Fruit fly (Drosophila melanogaster) whole organism, prepupa: ENCODE measurements around the gene Slip1.

ENCODE experiments used
- CG10631 ChIP-seq: fragments of 200-800 bp; sonication (Bioruptor generic); optimal IDR thresholded peaks from 2 replicates; lab custom pipeline; 2016; ENCODE audit warnings: missing biosample characterization, missing genetic modification characterization
- CG11902 ChIP-seq: fragments of 200-800 bp; sonication (Bioruptor generic); optimal IDR thresholded peaks from 3 replicates; lab custom pipeline; 2016; ENCODE audit warnings: missing biosample characterization, missing genetic modification characterization
- CG16779 ChIP-seq: fragments of 200-800 bp; sonication (Bioruptor generic); optimal IDR thresholded peaks from 3 replicates; lab custom pipeline; 2017; ENCODE audit warnings: missing biosample characterization, mild to moderate bottlenecking, missing genetic modification characterization
- CG31627 ChIP-seq: fragments of 200-800 bp; sonication (Bioruptor generic); optimal IDR thresholded peaks from 3 replicates; lab custom pipeline; 2016; ENCODE audit warnings: missing biosample characterization, missing genetic modification characterization
- CG6854 ChIP-seq: fragments of 200-800 bp; sonication (Bioruptor generic); optimal IDR thresholded peaks from 2 replicates; lab custom pipeline; 2017; ENCODE audit warnings: missing biosample characterization, mild to moderate bottlenecking, missing genetic modification characterization
- CG7368 ChIP-seq: fragments of 200-800 bp; sonication (Bioruptor generic); optimal IDR thresholded peaks from 3 replicates; lab custom pipeline; 2016; ENCODE audit warnings: missing biosample characterization, missing genetic modification characterization
- Ets21C ChIP-seq: fragments of 200-800 bp; sonication (Bioruptor generic); optimal IDR thresholded peaks from 3 replicates; lab custom pipeline; 2016; ENCODE audit warnings: missing biosample characterization, missing genetic modification characterization
- dsx ChIP-seq: fragments of 200-800 bp; optimal IDR thresholded peaks from 3 replicates; lab custom pipeline; 2019; ENCODE audit warnings: missing biosample characterization, mild to moderate bottlenecking, missing genetic modification characterization, moderate library complexity; ENCODE audit not compliant: poor library complexity, severe bottlenecking
- fd59A ChIP-seq: fragments of 200-800 bp; sonication (Bioruptor generic); optimal IDR thresholded peaks from 2 replicates; lab custom pipeline; 2017; ENCODE audit warnings: missing biosample characterization, mild to moderate bottlenecking, missing genetic modification characterization, missing genetic modification reagents
- pdm3 ChIP-seq: fragments of 200-800 bp; sonication (Bioruptor generic); optimal IDR thresholded peaks from 3 replicates; lab custom pipeline; 2016; ENCODE audit warnings: missing biosample characterization, missing genetic modification characterization
- topi ChIP-seq: fragments of 200-800 bp; sonication (Bioruptor generic); optimal IDR thresholded peaks from 3 replicates; lab custom pipeline; 2016; ENCODE audit warnings: missing biosample characterization, missing genetic modification characterization

DNA sequence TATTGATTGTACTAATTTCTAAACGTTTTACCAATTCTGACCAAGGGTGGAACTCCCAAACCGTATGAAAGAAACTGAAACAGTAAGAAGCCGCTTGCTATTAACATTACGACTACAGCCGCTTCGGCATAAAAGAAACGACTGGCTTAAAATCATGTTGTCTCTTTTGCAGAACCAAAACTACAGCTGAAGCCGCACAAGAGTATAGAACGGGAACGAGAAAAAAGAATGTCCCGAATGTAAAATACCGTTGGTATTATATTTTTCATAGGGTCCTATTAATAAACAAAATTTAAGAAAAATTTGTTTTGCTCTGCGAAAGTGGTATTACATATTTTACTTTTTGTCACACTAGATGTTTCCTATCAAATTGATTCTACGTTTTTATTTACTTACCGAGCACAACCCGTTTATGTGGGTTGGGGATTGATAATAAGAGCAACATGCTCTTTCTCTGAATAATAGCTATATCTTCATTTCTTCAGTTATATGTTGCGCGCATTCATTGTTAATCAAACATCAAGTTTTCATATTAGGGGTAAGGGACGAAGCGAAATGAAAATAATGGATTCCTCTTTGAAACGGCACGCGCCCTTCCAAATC, 16.9 kb upstream of the Slip1 start, which contains the start of gene Ekar:
- TF ChIP-seq CG7368 (no peak), CG6854 (no peak), CG11902 (GFP tag; lab: Kevin White, UChicago) (no peak), CG16779 (no peak), topi (GFP tag; lab: Kevin White, UChicago) (no peak), fd59A (no peak), Ets21C (GFP tag; lab: Kevin White, UChicago) (no peak), CG31627 (GFP tag; lab: Kevin White, UChicago) (no peak), dsx (GFP tag; lab: Kevin White, UChicago) (no peak), CG10631 (GFP tag; lab: Kevin White, UChicago) (no peak), pdm3 (GFP tag; lab: Kevin White, UChicago) (no peak)
